Fruit fly (Drosophila melanogaster) whole organism, embryonic: ENCODE data around the gene Srrm234.

Source experiments
- Abd-B ChIP-seq: fragments of 200-800 bp; sonication (Bioruptor generic); optimal IDR thresholded peaks from 2 replicates; lab custom pipeline; 2018; ENCODE audit warnings: missing biosample characterization, mild to moderate bottlenecking, missing genetic modification characterization, moderate library complexity
- BEAF-32 ChIP-seq: fragments of 200-800 bp; sonication (Bioruptor generic); optimal IDR thresholded peaks from 3 replicates; lab custom pipeline; 2017; ENCODE audit warnings: missing biosample characterization, missing genetic modification characterization, mild to moderate bottlenecking, moderate library complexity, missing genetic modification reagents
- Blimp-1 ChIP-seq: fragments of 200-800 bp; sonication (Bioruptor generic); optimal IDR thresholded peaks from 3 replicates; lab custom pipeline; 2018; ENCODE audit warnings: missing biosample characterization, missing genetic modification characterization, mild to moderate bottlenecking, moderate library complexity, missing genetic modification reagents
- CG10979 ChIP-seq: fragments of 200-800 bp; sonication (Bioruptor generic); optimal IDR thresholded peaks from 2 replicates; lab custom pipeline; 2018; ENCODE audit warnings: missing biosample characterization, mild to moderate bottlenecking, missing genetic modification characterization, moderate library complexity
- CG11695 ChIP-seq: fragments of 200-800 bp; sonication (Bioruptor generic); IDR thresholded peaks from 3 replicates; pipeline ENCODE4 v1.3.6; 2022; ENCODE audit warnings: missing biosample characterization, missing genetic modification characterization
- CG15479 ChIP-seq: fragments of 200-800 bp; sonication (Bioruptor generic); optimal IDR thresholded peaks from 3 replicates; lab custom pipeline; 2019; ENCODE audit warnings: missing biosample characterization, mild to moderate bottlenecking, missing genetic modification characterization, moderate library complexity
- CG1603 ChIP-seq: fragments of 200-800 bp; sonication (Bioruptor generic); optimal IDR thresholded peaks from 2 replicates; lab custom pipeline; 2019; ENCODE audit warnings: missing biosample characterization, mild to moderate bottlenecking, missing genetic modification characterization, moderate library complexity
- CG17328 ChIP-seq: fragments of 200-800 bp; sonication (Bioruptor generic); IDR thresholded peaks from 2 replicates; pipeline ENCODE4 v1.3.6; 2022; ENCODE audit warnings: missing biosample characterization, missing genetic modification characterization
- CG17612 ChIP-seq: fragments of 200-800 bp; sonication (Bioruptor generic); IDR thresholded peaks from 2 replicates; pipeline ENCODE4 v1.3.6; 2022; ENCODE audit warnings: missing biosample characterization, missing genetic modification characterization
- CG1832 ChIP-seq: fragments of 200-800 bp; sonication (Bioruptor generic); optimal IDR thresholded peaks from 2 replicates; lab custom pipeline; 2017; ENCODE audit warnings: missing biosample characterization, mild to moderate bottlenecking, missing genetic modification characterization, inconsistent platforms
- CG30431 ChIP-seq: fragments of 200-800 bp; sonication (Bioruptor generic); optimal IDR thresholded peaks from 2 replicates; lab custom pipeline; 2017; ENCODE audit warnings: missing biosample characterization, missing genetic modification characterization
- CG3281 ChIP-seq: fragments of 200-800 bp; sonication (Bioruptor generic); optimal IDR thresholded peaks from 3 replicates; lab custom pipeline; 2017; ENCODE audit warnings: missing biosample characterization, mild to moderate bottlenecking, missing genetic modification characterization
- CG3995 ChIP-seq: fragments of 200-800 bp; sonication (Bioruptor generic); optimal IDR thresholded peaks from 3 replicates; lab custom pipeline; 2016; ENCODE audit warnings: missing biosample characterization, missing genetic modification characterization
- CG4730 ChIP-seq: fragments of 200-800 bp; sonication (Bioruptor generic); IDR thresholded peaks from 2 replicates; pipeline ENCODE4 v1.3.6; 2022; ENCODE audit warnings: missing biosample characterization, missing genetic modification characterization
- CG6689 ChIP-seq: fragments of 200-800 bp; sonication (Bioruptor generic); IDR thresholded peaks from 2 replicates; pipeline ENCODE4 v1.3.6; 2022; ENCODE audit warnings: missing biosample characterization, missing genetic modification characterization
- CG6765 ChIP-seq: fragments of 200-800 bp; sonication (Bioruptor generic); optimal IDR thresholded peaks from 3 replicates; lab custom pipeline; 2017; ENCODE audit warnings: missing biosample characterization, mild to moderate bottlenecking, missing genetic modification characterization
- CG7786 ChIP-seq: fragments of 200-800 bp; sonication (Bioruptor generic); optimal IDR thresholded peaks from 2 replicates; lab custom pipeline; 2016; ENCODE audit warnings: missing biosample characterization, missing genetic modification characterization
- CG7928 ChIP-seq: fragments of 200-800 bp; sonication (Bioruptor generic); optimal IDR thresholded peaks from 2 replicates; lab custom pipeline; 2017; ENCODE audit warnings: missing biosample characterization, mild to moderate bottlenecking, missing genetic modification characterization
- CG7963 ChIP-seq: fragments of 200-800 bp; sonication (Bioruptor generic); IDR thresholded peaks from 3 replicates; pipeline ENCODE4 v1.3.6; 2022; ENCODE audit warnings: missing biosample characterization, missing genetic modification characterization; ENCODE audit not compliant: partially characterized antibody
- CG8089 ChIP-seq: fragments of 200-800 bp; sonication (Bioruptor generic); optimal IDR thresholded peaks from 3 replicates; lab custom pipeline; 2016; ENCODE audit warnings: missing biosample characterization, missing genetic modification characterization
- Dek ChIP-seq: fragments of 200-800 bp; sonication (Bioruptor generic); optimal IDR thresholded peaks from 3 replicates; lab custom pipeline; 2019; ENCODE audit warnings: missing biosample characterization, mild to moderate bottlenecking, missing genetic modification characterization, moderate library complexity
- Dll ChIP-seq: fragments of 200-800 bp; sonication (Bioruptor generic); IDR thresholded peaks from 4 replicates; pipeline ENCODE4 v1.3.6; 2022; ENCODE audit warnings: missing biosample characterization, missing genetic modification characterization; ENCODE audit not compliant: partially characterized antibody
- Doc3 ChIP-seq: fragments of 200-800 bp; sonication (Bioruptor generic); IDR thresholded peaks from 3 replicates; pipeline ENCODE4 v1.3.6; 2022; ENCODE audit warnings: missing biosample characterization, missing genetic modification characterization; ENCODE audit not compliant: partially characterized antibody
- HLH3B ChIP-seq: fragments of 200-800 bp; sonication (Bioruptor generic); IDR thresholded peaks from 2 replicates; pipeline ENCODE4 v1.3.6; 2022; ENCODE audit warnings: missing biosample characterization, missing genetic modification characterization
- Max ChIP-seq: fragments of 200-800 bp; sonication (Bioruptor generic); optimal IDR thresholded peaks from 2 replicates; lab custom pipeline; 2016; ENCODE audit warnings: missing biosample characterization, mild to moderate bottlenecking, missing genetic modification characterization
- Mes4 ChIP-seq: fragments of 200-800 bp; sonication (Bioruptor generic); optimal IDR thresholded peaks from 2 replicates; lab custom pipeline; 2016; ENCODE audit warnings: missing biosample characterization, missing genetic modification characterization
- NC2α ChIP-seq: fragments of 200-800 bp; sonication (Bioruptor generic); optimal IDR thresholded peaks from 2 replicates; lab custom pipeline; 2016; ENCODE audit warnings: missing biosample characterization, missing genetic modification characterization
- Neu2 ChIP-seq: fragments of 200-800 bp; sonication (Bioruptor generic); optimal IDR thresholded peaks from 3 replicates; lab custom pipeline; 2016; ENCODE audit warnings: missing biosample characterization, missing genetic modification characterization, borderline replicate concordance
- Nf-YC ChIP-seq: fragments of 200-800 bp; optimal IDR thresholded peaks from 3 replicates; lab custom pipeline; 2019; ENCODE audit warnings: missing biosample characterization, mild to moderate bottlenecking, missing genetic modification characterization, moderate library complexity
- Opbp ChIP-seq: fragments of 200-800 bp; sonication (Bioruptor generic); IDR thresholded peaks from 3 replicates; pipeline ENCODE4 v1.3.6; 2022; ENCODE audit warnings: missing biosample characterization, missing genetic modification characterization; ENCODE audit not compliant: partially characterized antibody
- Ravus ChIP-seq: fragments of 200-800 bp; sonication (Bioruptor generic); IDR thresholded peaks from 2 replicates; pipeline ENCODE4 v1.3.6; 2022; ENCODE audit warnings: missing biosample characterization, missing genetic modification characterization
- Scr ChIP-seq: fragments of 200-800 bp; sonication (Bioruptor generic); IDR thresholded peaks from 2 replicates; pipeline ENCODE4 v1.3.6; 2022; ENCODE audit warnings: missing biosample characterization, missing genetic modification characterization; ENCODE audit not compliant: partially characterized antibody
- YL-1 ChIP-seq: fragments of 200-800 bp; sonication (Bioruptor generic); optimal IDR thresholded peaks from 3 replicates; lab custom pipeline; 2017; ENCODE audit warnings: missing biosample characterization, mild to moderate bottlenecking, missing genetic modification characterization
- ara ChIP-seq: fragments of 200-800 bp; sonication (Bioruptor generic); IDR thresholded peaks from 2 replicates; pipeline ENCODE4 v1.3.6; 2022; ENCODE audit warnings: missing biosample characterization, missing genetic modification characterization
- bigmax ChIP-seq: fragments of 200-800 bp; sonication (Bioruptor generic); optimal IDR thresholded peaks from 2 replicates; lab custom pipeline; 2018; ENCODE audit warnings: missing biosample characterization, mild to moderate bottlenecking, missing genetic modification characterization
- ci ChIP-seq: fragments of 200-800 bp; sonication (Bioruptor generic); IDR thresholded peaks from 3 replicates; pipeline ENCODE4 v1.3.6; 2022; ENCODE audit warnings: missing biosample characterization, missing genetic modification characterization
- corto ChIP-seq: fragments of 200-800 bp; sonication (Bioruptor generic); optimal IDR thresholded peaks from 2 replicates; lab custom pipeline; 2016; ENCODE audit warnings: missing biosample characterization, mild to moderate bottlenecking, missing genetic modification characterization, moderate library complexity
- dysf ChIP-seq: fragments of 200-800 bp; sonication (Bioruptor generic); IDR thresholded peaks from 3 replicates; pipeline ENCODE4 v1.3.6; 2022; ENCODE audit warnings: missing biosample characterization, missing genetic modification characterization
- fd3F ChIP-seq: fragments of 200-800 bp; sonication (Bioruptor generic); optimal IDR thresholded peaks from 2 replicates; lab custom pipeline; 2018; ENCODE audit warnings: missing biosample characterization, mild to moderate bottlenecking, missing genetic modification characterization, moderate library complexity
- gfzf ChIP-seq: fragments of 200-800 bp; sonication (Bioruptor generic); optimal IDR thresholded peaks from 2 replicates; lab custom pipeline; 2016; ENCODE audit warnings: missing biosample characterization, mild to moderate bottlenecking, missing genetic modification characterization, moderate library complexity
- kah ChIP-seq: fragments of 200-800 bp; sonication (Bioruptor generic); optimal IDR thresholded peaks from 2 replicates; lab custom pipeline; 2018; ENCODE audit warnings: missing biosample characterization, mild to moderate bottlenecking, missing genetic modification characterization
- lab ChIP-seq: fragments of 200-800 bp; sonication (Bioruptor generic); optimal IDR thresholded peaks from 3 replicates; lab custom pipeline; 2017; ENCODE audit warnings: missing biosample characterization, missing genetic modification characterization, mild to moderate bottlenecking, moderate library complexity, missing genetic modification reagents
- luna ChIP-seq: fragments of 200-800 bp; sonication (Bioruptor generic); optimal IDR thresholded peaks from 2 replicates; lab custom pipeline; 2016; ENCODE audit warnings: missing biosample characterization, missing genetic modification characterization
- nmo ChIP-seq: fragments of 200-800 bp; sonication (Bioruptor generic); optimal IDR thresholded peaks from 2 replicates; lab custom pipeline; 2018; ENCODE audit warnings: missing biosample characterization, mild to moderate bottlenecking, missing genetic modification characterization, moderate library complexity
- onecut ChIP-seq: fragments of 200-800 bp; sonication (Bioruptor generic); IDR thresholded peaks from 2 replicates; pipeline ENCODE4 v1.3.6; 2022; ENCODE audit warnings: missing biosample characterization, missing genetic modification characterization
- otp ChIP-seq: fragments of 200-800 bp; sonication (Bioruptor generic); IDR thresholded peaks from 3 replicates; pipeline ENCODE4, ENCODE4 v1.3.6; 2022; ENCODE audit warnings: missing biosample characterization, missing genetic modification characterization
- ro ChIP-seq: fragments of 200-800 bp; sonication (Bioruptor generic); IDR thresholded peaks from 2 replicates; pipeline ENCODE4 v1.3.6; 2022; ENCODE audit warnings: missing biosample characterization, missing genetic modification characterization
- sima ChIP-seq: fragments of 200-800 bp; sonication (Bioruptor generic); optimal IDR thresholded peaks from 2 replicates; lab custom pipeline; 2016; ENCODE audit warnings: missing biosample characterization, missing genetic modification characterization
- so ChIP-seq: fragments of 200-800 bp; sonication (Bioruptor generic); IDR thresholded peaks from 3 replicates; pipeline ENCODE4 v1.3.6; 2022; ENCODE audit warnings: missing biosample characterization, missing genetic modification characterization
- sqz ChIP-seq: fragments of 200-800 bp; sonication (Bioruptor generic); optimal IDR thresholded peaks from 3 replicates; lab custom pipeline; 2018; ENCODE audit warnings: missing biosample characterization, mild to moderate bottlenecking, missing genetic modification characterization
- zen ChIP-seq: fragments of 200-800 bp; sonication (Bioruptor generic); optimal IDR thresholded peaks from 3 replicates; lab custom pipeline; 2018; ENCODE audit warnings: missing biosample characterization, mild to moderate bottlenecking, missing genetic modification characterization, moderate library complexity

Gene Srrm234

DNA sequence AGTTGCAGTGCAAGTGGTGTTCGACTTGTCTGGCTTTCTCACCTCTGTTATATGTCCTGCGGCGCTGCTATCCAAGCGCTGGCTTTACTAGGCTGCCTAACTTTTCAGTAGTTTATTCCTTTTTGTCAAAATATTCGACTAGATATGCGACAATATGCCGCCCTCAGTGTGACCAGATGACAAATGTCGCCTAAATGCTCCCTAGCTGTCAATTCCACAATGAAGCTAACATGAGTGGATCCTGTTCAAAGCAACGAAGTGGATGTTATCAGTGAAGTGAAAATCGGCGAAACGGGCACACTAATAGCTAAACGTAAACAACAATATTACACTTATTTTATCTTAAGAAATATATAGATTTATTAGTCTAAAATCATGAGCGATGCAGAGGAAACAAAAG, at the start of gene Srrm234, which contains the start of gene CG7974 (continued):
- TF ChIP-seq gfzf (GFP tag; lab: Kevin White, UChicago) (peak; percentile 88), fd3F (GFP tag; lab: Kevin White, UChicago) (no peak), Opbp (GFP tag; lab: Robert Waterston, UW) (peak; percentile 51; the same call in 1 of the 3 replicates), CG1832 (GFP tag; lab: Kevin White, UChicago) (no peak), Abd-B (GFP tag; lab: Kevin White, UChicago) (no peak), CG3281 (GFP tag; lab: Kevin White, UChicago) (no peak), sqz (GFP tag; lab: Kevin White, UChicago) (no peak), CG15479 (GFP tag; lab: Kevin White, UChicago) (no peak), CG3995 (GFP tag; lab: Kevin White, UChicago) (no peak), corto (GFP tag; lab: Kevin White, UChicago) (no peak), Ravus (GFP tag; lab: Robert Waterston, UW) (no peak), ara (GFP tag; lab: Robert Waterston, UW) (no peak), Nf-YC (peak; percentile 13), CG10979 (tag; lab: Kevin White, UChicago) (peak; percentile 6), dysf (GFP tag; lab: Robert Waterston, UW) (no peak), Dll (no peak), sima (GFP tag; lab: Kevin White, UChicago) (no peak), Scr (peak; percentile 34; the same call in 1 of the 2 replicates), BEAF-32 (GFP tag; lab: Kevin White, UChicago) (peak; percentile 18), ro (GFP tag; lab: Robert Waterston, UW) (no peak), otp (GFP tag; lab: Robert Waterston, UW) (no peak), CG8089 (GFP tag; lab: Kevin White, UChicago) (no peak), Max (GFP tag; lab: Kevin White, UChicago) (peak; percentile 3), Doc3 (GFP tag; lab: Robert Waterston, UW) (no peak), so (GFP tag; lab: Robert Waterston, UW) (no peak), Neu2 (GFP tag; lab: Kevin White, UChicago) (no peak), HLH3B (no peak), luna (GFP tag; lab: Kevin White, UChicago) (no peak), CG17612 (GFP tag; lab: Robert Waterston, UW) (no peak), ci (GFP tag; lab: Robert Waterston, UW) (no peak), CG4730 (GFP tag; lab: Robert Waterston, UW) (no peak), bigmax (peak; percentile 46), kah (no peak), CG7963 (GFP tag; lab: Robert Waterston, UW) (no peak), CG7786 (GFP tag; lab: Kevin White, UChicago) (no peak), CG17328 (GFP tag; lab: Robert Waterston, UW) (no peak), CG6689 (no peak), zen (tag; lab: Kevin White, UChicago) (no peak), Dek (tag; lab: Kevin White, UChicago) (no peak), Blimp-1 (no peak), Mes4 (GFP tag; lab: Kevin White, UChicago) (no peak), YL-1 (GFP tag; lab: Kevin White, UChicago) (peak; percentile 66), CG1603 (no peak), CG6765 (GFP tag; lab: Kevin White, UChicago) (no peak), CG11695 (GFP tag; lab: Robert Waterston, UW) (no peak), CG30431 (GFP tag; lab: Kevin White, UChicago) (no peak), NC2α (GFP tag; lab: Kevin White, UChicago) (no peak), nmo (GFP tag; lab: Kevin White, UChicago) (peak; percentile 10), lab (GFP tag; lab: Kevin White, UChicago) (no peak), onecut (GFP tag; lab: Robert Waterston, UW) (no peak; the same call in 1 of the 2 replicates), CG7928 (GFP tag; lab: Kevin White, UChicago) (no peak)
